Worm (Caenorhabditis elegans) whole organism, early embryonic: ENCODE results near the gene str-146.

ENCODE experiments used
- B0310.2 ChIP-seq: sonication (generic microtip); optimal IDR thresholded peaks from 2 replicates; lab custom pipeline; 2016; ENCODE audit warnings: mild to moderate bottlenecking, missing genetic modification characterization, missing compliant biosample characterization
- ama-1 ChIP-seq: fragments of 150-350 bp; optimal IDR thresholded peaks from 2 replicates; lab custom pipeline; 2014
- ceh-36 ChIP-seq: sonication (generic microtip); optimal IDR thresholded peaks from 2 replicates; lab custom pipeline; 2016; ENCODE audit warnings: missing genetic modification characterization, inconsistent platforms, missing compliant biosample characterization
- ets-7 ChIP-seq: sonication (generic microtip); optimal IDR thresholded peaks from 2 replicates; lab custom pipeline; 2016; ENCODE audit warnings: missing genotype, missing genetic modification characterization, missing compliant biosample characterization
- flt-1 ChIP-seq: fragments of 200-800 bp; sonication (Bioruptor generic); IDR thresholded peaks from 2 replicates; pipeline ENCODE4 v1.3.6; 2022; ENCODE audit warnings: missing genetic modification characterization, missing compliant biosample characterization
- hmbx-1 ChIP-seq: sonication (generic microtip); optimal IDR thresholded peaks from 2 replicates; lab custom pipeline; 2016; ENCODE audit warnings: mild to moderate bottlenecking, missing genetic modification characterization, missing compliant biosample characterization
- hmg-4 ChIP-seq: fragments of 200-800 bp; sonication (Bioruptor generic); optimal IDR thresholded peaks from 2 replicates; lab custom pipeline; 2018; ENCODE audit warnings: mild to moderate bottlenecking, missing genetic modification characterization, missing compliant biosample characterization
- scrt-1 ChIP-seq: fragments of 200-800 bp; sonication (Bioruptor generic); IDR thresholded peaks from 2 replicates; pipeline ENCODE4 v1.3.6; 2022; ENCODE audit warnings: missing genetic modification characterization, missing compliant biosample characterization
- sea-1 ChIP-seq: fragments of 200-800 bp; sonication (Bioruptor generic); conservative IDR thresholded peaks from 2 replicates; pipeline ENCODE4 v1.3.6; 2022; ENCODE audit warnings: missing genetic modification characterization, missing compliant biosample characterization
- tbx-11 ChIP-seq: fragments of 200-800 bp; sonication (Bioruptor generic); IDR thresholded peaks from 2 replicates; pipeline ENCODE4 v1.3.6; 2022; ENCODE audit warnings: missing genetic modification characterization, missing compliant biosample characterization

DNA sequence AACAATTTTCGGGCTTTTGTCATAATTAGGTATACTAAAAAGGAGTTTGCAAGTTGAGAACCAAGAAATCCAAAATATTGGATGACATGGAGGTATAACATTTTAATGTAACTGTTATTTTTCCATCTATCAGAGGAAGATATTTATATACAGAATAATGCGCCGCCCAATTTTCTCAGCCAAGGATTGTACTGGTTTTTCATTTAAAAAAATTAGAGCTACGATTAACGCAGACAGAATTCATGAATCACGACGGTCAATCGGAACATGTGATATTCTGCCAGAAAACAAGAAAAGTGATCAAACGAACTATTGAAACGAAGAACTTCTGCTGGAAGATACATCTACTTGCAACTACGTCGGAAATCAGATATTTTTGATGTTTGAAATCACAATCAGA is 3.0 kb upstream of the str-146 start, which contains the start of gene str-145:
- TF ChIP-seq hmg-4 (no peak), tbx-11 (GFP tag; lab: Robert Waterston, UW) (no peak), ama-1 (lab: Kevin White, UChicago) (no peak), flt-1 (no peak), sea-1 (no peak), ceh-36 (tag; lab: Kevin White, UChicago) (no peak), ets-7 (tag; lab: Kevin White, UChicago) (no peak), scrt-1 (GFP tag; lab: Robert Waterston, UW) (no peak), hmbx-1 (tag; lab: Kevin White, UChicago) (no peak), B0310.2 (no peak)
